Worm (Caenorhabditis elegans) whole organism, L3 larva: ENCODE measurements around the gene C16C8.22.

Experiments used
- ama-1 ChIP-seq: fragments of 150-350 bp; optimal IDR thresholded peaks from 2 replicates; lab custom pipeline; 2018
- elt-2 ChIP-seq: sonication (generic microtip); optimal IDR thresholded peaks from 2 replicates; lab custom pipeline; 2016; ENCODE audit warnings: missing genetic modification reagents, mild to moderate bottlenecking, missing genetic modification characterization, missing compliant biosample characterization
- fkh-10 ChIP-seq: sonication (generic microtip); optimal IDR thresholded peaks from 2 replicates; lab custom pipeline; 2017; ENCODE audit warnings: missing biosample characterization, missing genetic modification reagents, missing genetic modification characterization
- fkh-2 ChIP-seq: fragments of 150-350 bp; optimal IDR thresholded peaks from 2 replicates; lab custom pipeline; 2014; ENCODE audit warnings: missing biosample characterization, missing genetic modification reagents, missing genetic modification characterization
- lin-15B ChIP-seq: fragments of 150-350 bp; optimal IDR thresholded peaks from 2 replicates; lab custom pipeline; 2014; ENCODE audit warnings: missing biosample characterization, missing genetic modification characterization
- lin-39 ChIP-seq: fragments of 150-350 bp; optimal IDR thresholded peaks from 2 replicates; lab custom pipeline; 2018; ENCODE audit warnings: missing biosample characterization, missing genetic modification reagents, missing genetic modification characterization
- mdl-1 ChIP-seq: fragments of 150-350 bp; optimal IDR thresholded peaks from 2 replicates; lab custom pipeline; 2014; ENCODE audit warnings: missing biosample characterization, missing genetic modification characterization
- nhr-11 ChIP-seq: fragments of 150-350 bp; optimal IDR thresholded peaks from 2 replicates; lab custom pipeline; 2014; ENCODE audit warnings: missing biosample characterization, missing genetic modification characterization
- nhr-28 ChIP-seq: fragments of 150-350 bp; optimal IDR thresholded peaks from 2 replicates; lab custom pipeline; 2014; ENCODE audit warnings: missing biosample characterization, missing genetic modification characterization
- pha-4 ChIP-seq: fragments of 150-350 bp; optimal IDR thresholded peaks from 2 replicates; lab custom pipeline; 2014; ENCODE audit warnings: missing biosample characterization, missing genetic modification reagents, missing genetic modification characterization
- pqm-1 ChIP-seq: fragments of 150-350 bp; optimal IDR thresholded peaks from 2 replicates; lab custom pipeline; 2017; ENCODE audit warnings: missing biosample characterization, missing genetic modification characterization, inconsistent platforms
- zag-1 ChIP-seq: fragments of 150-350 bp; optimal IDR thresholded peaks from 2 replicates; lab custom pipeline; 2014; ENCODE audit warnings: missing biosample characterization, missing genetic modification characterization
- ztf-11 ChIP-seq: fragments of 150-350 bp; optimal IDR thresholded peaks from 2 replicates; lab custom pipeline; 2014; ENCODE audit warnings: missing biosample characterization, missing genetic modification characterization

- TF ChIP-seq pha-4 (tag; lab: Kevin White, UChicago) (no peak), fkh-10 (GFP tag; lab: Kevin White, UChicago) (no peak), mdl-1 (tag; lab: Kevin White, UChicago) (no peak), zag-1 (tag; lab: Kevin White, UChicago) (no peak), lin-15B (tag; lab: Kevin White, UChicago) (no peak), lin-39 (tag; lab: Kevin White, UChicago) (no peak), ztf-11 (no peak), elt-2 (tag; lab: Kevin White, UChicago) (no peak), nhr-28 (tag; lab: Kevin White, UChicago) (no peak), pqm-1 (tag; lab: Kevin White, UChicago) (no peak), ama-1 (lab: Kevin White, UChicago) (no peak), nhr-11 (no peak), fkh-2 (tag; lab: Kevin White, UChicago) (no peak)
Observed at ce11 chrII:3429400-3429799, 13.7 kb downstream of the C16C8.22 start, which contains the start of gene C16C8.18.
